Fruit fly (Drosophila melanogaster): Measurements from ENCODE around the gene Meics.
A peak's percentile ranks its signal among the peaks of the same experiment; 100 is the strongest.

Gene Meics

dm6 chr3L:14004963-14005458, 40.5 kb upstream of the Meics start (continued):
- TF ChIP-seq CG6765 (GFP tag; optimal IDR thresholded peaks at IDR 0.05) (peak; percentile 88), sd (tag; optimal IDR thresholded peaks at IDR 0.05) (peak; percentile 87), Asciz (GFP tag; optimal IDR thresholded peaks at IDR 0.05) (peak; percentile 93), tup (GFP tag; optimal IDR thresholded peaks at IDR 0.05) (peak; percentile 91), BEAF-32 (GFP tag; optimal IDR thresholded peaks at IDR 0.05) (peak; percentile 23), cato (GFP tag; optimal IDR thresholded peaks at IDR 0.05; ENCODE audit: borderline replicate concordance) (peak; percentile 91), Dad (GFP tag; optimal IDR thresholded peaks at IDR 0.05) (peak; percentile 95), Doc2 (GFP tag; IDR thresholded peaks at IDR 0.05) (peak; percentile 87), CG10431 (GFP tag; optimal IDR thresholded peaks at IDR 0.05) (peak; percentile 82), ewg (GFP tag; optimal IDR thresholded peaks at IDR 0.05) (peak; percentile 92), CG3163 (GFP tag; optimal IDR thresholded peaks at IDR 0.05) (peak; percentile 72), CG12942 (GFP tag; optimal IDR thresholded peaks at IDR 0.05) (peak; percentile 94), D (optimal IDR thresholded peaks at IDR 0.05) (no peak), D (GFP tag; optimal IDR thresholded peaks at IDR 0.05) (peak; percentile 94), ci (GFP tag; IDR thresholded peaks at IDR 0.05) (peak; percentile 98), Gug (GFP tag; IDR thresholded peaks at IDR 0.05) (peak; percentile 79), Opbp (GFP tag; IDR thresholded peaks at IDR 0.05; ENCODE audit: partially characterized antibody) (peak; percentile 40; the same call in 1 of the 3 replicates), CG1603 (tag; optimal IDR thresholded peaks at IDR 0.05) (peak; percentile 96), CG10267 (tag; optimal IDR thresholded peaks at IDR 0.05) (peak; percentile 79), Fer1 (GFP tag; optimal IDR thresholded peaks at IDR 0.05) (peak; percentile 94), Optix (GFP tag; IDR thresholded peaks at IDR 0.05) (peak; percentile 97), Elba2 (GFP tag; optimal IDR thresholded peaks at IDR 0.05) (no peak), Sin3A (optimal IDR thresholded peaks at IDR 0.05) (no peak), CG6813 (GFP tag; optimal IDR thresholded peaks at IDR 0.05) (peak; percentile 93), Meics (GFP tag; optimal IDR thresholded peaks at IDR 0.05) (peak; percentile 94), sqz (GFP tag; optimal IDR thresholded peaks at IDR 0.05) (no peak), pzg (GFP tag; optimal IDR thresholded peaks at IDR 0.05) (peak; percentile 7), CG13894 (tag; optimal IDR thresholded peaks at IDR 0.05) (peak; percentile 88), CG12769 (tag; optimal IDR thresholded peaks at IDR 0.05) (peak; percentile 96), Med (GFP tag) (peak; percentile 99), Usf (GFP tag; optimal IDR thresholded peaks at IDR 0.05) (peak; percentile 66), CG5180 (GFP tag; optimal IDR thresholded peaks at IDR 0.05) (peak; percentile 90), Fer2 (tag; optimal IDR thresholded peaks at IDR 0.05) (peak; percentile 82), CG10321 (GFP tag; IDR thresholded peaks at IDR 0.05) (peak; percentile 86), CG13123 (GFP tag; optimal IDR thresholded peaks at IDR 0.05) (peak; percentile 90), odd (GFP tag; optimal IDR thresholded peaks at IDR 0.05) (peak; percentile 90), Bgb (GFP tag; IDR thresholded peaks at IDR 0.05; ENCODE audit: partially characterized antibody) (peak; percentile 55; the same call in 1 of the 2 replicates), CG6689 (GFP tag; IDR thresholded peaks at IDR 0.05) (peak; percentile 93), ro (GFP tag; IDR thresholded peaks at IDR 0.05) (peak; percentile 70), Nf-YA (GFP tag; IDR thresholded peaks at IDR 0.05) (peak; percentile 95), lmd (GFP tag; IDR thresholded peaks at IDR 0.05) (peak; percentile 89), croc (GFP tag; conservative IDR thresholded peaks at IDR 0.05) (peak; percentile 85), D19A (tag; optimal IDR thresholded peaks at IDR 0.05) (peak; percentile 90), CG14667 (GFP tag; IDR thresholded peaks at IDR 0.05) (peak; percentile 79), Aef1 (GFP tag; IDR thresholded peaks at IDR 0.05) (peak; percentile 98), Ravus (GFP tag; IDR thresholded peaks at IDR 0.05) (peak; percentile 83), gsb-n (tag; optimal IDR thresholded peaks at IDR 0.05) (no peak)

All from whole organism, embryonic.